Worm (Caenorhabditis elegans): ENCODE results near the gene tag-322.

tag-322 gene

ce11 chrIV:7816402-7817102, 31.2 kb upstream of the tag-322 start (continued):
- TF ChIP-seq mdl-1 (tag; optimal IDR thresholded peaks at IDR 0.05): no peak
- peak; percentile 79 for TF ChIP-seq nhr-90 (tag; optimal IDR thresholded peaks at IDR 0.05; ENCODE audit: poor library complexity)
- TF ChIP-seq lin-15B (tag; optimal IDR thresholded peaks at IDR 0.05): no peak
- no peak for TF ChIP-seq hpl-2 (GFP tag; optimal IDR thresholded peaks at IDR 0.05)
- TF ChIP-seq ceh-90 (tag; optimal IDR thresholded peaks at IDR 0.05): peak; percentile 82
- no peak for TF ChIP-seq hlh-4 (tag; optimal IDR thresholded peaks at IDR 0.05)
- TF ChIP-seq fkh-4 (tag; optimal IDR thresholded peaks at IDR 0.05; ENCODE audit: borderline replicate concordance): peak; percentile 60
- TF ChIP-seq snu-23 (GFP tag; optimal IDR thresholded peaks at IDR 0.05): peak; percentile 44
- TF ChIP-seq dpl-1 (GFP tag; optimal IDR thresholded peaks at IDR 0.05): peak; percentile 76 to 88 (median 86)
- peak; percentile 56 for TF ChIP-seq nhr-71 (tag; optimal IDR thresholded peaks at IDR 0.05)
- peak; percentile 40 for TF ChIP-seq C04F5.9 (tag; optimal IDR thresholded peaks at IDR 0.05)
- no peak for TF ChIP-seq ztf-4 (tag; optimal IDR thresholded peaks at IDR 0.05)
- peak; percentile 51 for TF ChIP-seq tbx-2 (tag; optimal IDR thresholded peaks at IDR 0.05)
- no peak for TF ChIP-seq ets-5 (GFP tag; IDR thresholded peaks at IDR 0.05)
- TF ChIP-seq nhr-84 (tag; optimal IDR thresholded peaks at IDR 0.05): no peak
- no peak for TF ChIP-seq aha-1 (tag; optimal IDR thresholded peaks at IDR 0.05)
- TF ChIP-seq aly-2 (tag; optimal IDR thresholded peaks at IDR 0.05): no peak
- peak; percentile 44 for TF ChIP-seq nhr-19 (GFP tag; conservative IDR thresholded peaks at IDR 0.05)
- TF ChIP-seq ama-1 (optimal IDR thresholded peaks at IDR 0.05): no peak
- no peak for TF ChIP-seq ceh-8 (GFP tag; optimal IDR thresholded peaks at IDR 0.05)
- TF ChIP-seq nhr-11 (tag; optimal IDR thresholded peaks at IDR 0.05): no peak
- TF ChIP-seq alr-1 (tag; optimal IDR thresholded peaks at IDR 0.05; ENCODE audit: borderline replicate concordance): no peak
- peak in 1 of 2 experiments; percentile 71 for TF ChIP-seq ztf-11 (tag; optimal IDR thresholded peaks at IDR 0.05)
- TF ChIP-seq pqm-1 (tag; optimal IDR thresholded peaks at IDR 0.05): no peak
- peak in 1 of 6 experiments; percentile 2 for TF ChIP-seq elt-3 (tag; optimal IDR thresholded peaks at IDR 0.05)
- TF ChIP-seq lin-35 (GFP tag; optimal IDR thresholded peaks at IDR 0.05): peak; percentile 74 to 93
- TF ChIP-seq ceh-63 (GFP tag; optimal IDR thresholded peaks at IDR 0.05): no peak
- TF ChIP-seq nhr-77 (tag; optimal IDR thresholded peaks at IDR 0.05): no peak
- no peak for TF ChIP-seq C16A3.4 (tag; optimal IDR thresholded peaks at IDR 0.05)
- TF ChIP-seq nhr-237 (tag; optimal IDR thresholded peaks at IDR 0.05): no peak
- peak; percentile 91 for TF ChIP-seq nhr-85 (tag)
- TF ChIP-seq dsc-1 (tag; optimal IDR thresholded peaks at IDR 0.05): peak; percentile 66
- no peak for TF ChIP-seq unc-98 (GFP tag; IDR thresholded peaks at IDR 0.05)
- peak; percentile 69 for TF ChIP-seq irx-1 (tag; optimal IDR thresholded peaks at IDR 0.05)

- no peak for TF ChIP-seq unc-130 (tag; optimal IDR thresholded peaks at IDR 0.05)
- peak in 1 of 6 experiments; percentile 5 for TF ChIP-seq elt-3 (tag; optimal IDR thresholded peaks at IDR 0.05)
- no peak for TF ChIP-seq ztf-4 (tag; optimal IDR thresholded peaks at IDR 0.05)
- TF ChIP-seq sptf-1 (tag; optimal IDR thresholded peaks at IDR 0.05): no peak
- no peak for TF ChIP-seq ztf-11 (tag; optimal IDR thresholded peaks at IDR 0.05)
- TF ChIP-seq lsy-2 (tag; optimal IDR thresholded peaks at IDR 0.05): peak; percentile 45 to 70
- TF ChIP-seq pax-3 (tag; optimal IDR thresholded peaks at IDR 0.05): no peak
- TF ChIP-seq dpl-1 (GFP tag; optimal IDR thresholded peaks at IDR 0.05): peak; percentile 36 to 41 (median 36)
- no peak for TF ChIP-seq sup-37 (GFP tag; optimal IDR thresholded peaks at IDR 0.05)
- peak; percentile 75 for TF ChIP-seq nhr-71 (tag; optimal IDR thresholded peaks at IDR 0.05)
- TF ChIP-seq nhr-47 (tag; optimal IDR thresholded peaks at IDR 0.05): peak; percentile 29
- TF ChIP-seq nhr-12 (tag; optimal IDR thresholded peaks at IDR 0.05): no peak
- TF ChIP-seq ceh-82 (tag; optimal IDR thresholded peaks at IDR 0.05): peak in 1 of 3 experiments; percentile 57
- TF ChIP-seq tbx-2 (tag; optimal IDR thresholded peaks at IDR 0.05): peak; percentile 28
- peak; percentile 25 for TF ChIP-seq C16A3.4 (tag; optimal IDR thresholded peaks at IDR 0.05)
- peak; percentile 73 for TF ChIP-seq nhr-20 (tag; optimal IDR thresholded peaks at IDR 0.05)
- peak; percentile 18 for TF ChIP-seq xbp-1 (tag; optimal IDR thresholded peaks at IDR 0.05)
- TF ChIP-seq snpc-4 (tag; optimal IDR thresholded peaks at IDR 0.05): no peak
- TF ChIP-seq mdl-1 (tag; optimal IDR thresholded peaks at IDR 0.05): peak in 1 of 2 experiments; percentile 82
- peak; percentile 33 for TF ChIP-seq nhr-85 (tag)
- TF ChIP-seq snu-23 (GFP tag; optimal IDR thresholded peaks at IDR 0.05): peak; percentile 70
- peak; percentile 46 to 57 for TF ChIP-seq efl-1 (optimal IDR thresholded peaks at IDR 0.05)
- peak; percentile 40 to 88 for TF ChIP-seq efl-1 (GFP tag; optimal IDR thresholded peaks at IDR 0.05 in 1 of 2)
- TF ChIP-seq F16B12.6 (tag; optimal IDR thresholded peaks at IDR 0.05): peak; percentile 15
- TF ChIP-seq fkh-10 (GFP tag; optimal IDR thresholded peaks at IDR 0.05): peak; percentile 65
- TF ChIP-seq grh-1 (GFP tag; IDR thresholded peaks at IDR 0.05): no peak
- TF ChIP-seq swsn-7 (tag; optimal IDR thresholded peaks at IDR 0.05): peak; percentile 28
- TF ChIP-seq nhr-237 (tag; optimal IDR thresholded peaks at IDR 0.05): no peak
Measured at ce11 chrIV:7815683-7816183, 30.4 kb upstream of the tag-322 start, which contains the start of gene cdgs-1. Gene cdgs-1 (minus strand): TSS chrIV:7815733.
